Worm (Caenorhabditis elegans) whole organism, L4 larva: Measurements from ENCODE around the gene Y57G11C.43.
"Not testable (repeated sequence)": the region's sequence is repeated elsewhere in the genome, so short reads cannot be mapped to it uniquely, and the experiment has no call there.

Source experiments
- fos-1 ChIP-seq: fragments of 150-350 bp; optimal IDR thresholded peaks from 2 replicates; lab custom pipeline; 2014; ENCODE audit warnings: missing biosample characterization, missing genetic modification characterization
- mdl-1 ChIP-seq, 2 experiments: fragments of 150-350 bp in 1 of 2; sonication (generic microtip) in 1 of 2; optimal IDR thresholded peaks; 2 replicates each; lab custom pipeline; 2014 to 2017; ENCODE audit warnings: missing biosample characterization in 2 of 2, missing genetic modification characterization in 2 of 2
- nhr-41 ChIP-seq: fragments of 200-800 bp; sonication (Bioruptor generic); IDR thresholded peaks from 2 replicates; pipeline ENCODE4 v1.3.6; 2022; ENCODE audit warnings: missing genetic modification reagents, missing genetic modification characterization, missing compliant biosample characterization

ce11 chrIV:14780566-14780965 is 11.3 kb downstream of the Y57G11C.43 start:
- not testable (repeated sequence) for TF ChIP-seq mdl-1 (tag; optimal IDR thresholded peaks at IDR 0.05; lab: Kevin White, UChicago); fos-1 (tag; lab: Kevin White, UChicago); nhr-41
